Worm (Caenorhabditis elegans) whole organism, young adult: ENCODE measurements around the gene nhr-146.
A peak's percentile ranks its signal among the peaks of the same experiment; 100 is the strongest.

Source experiments
- D2030.7 ChIP-seq: fragments of 200-800 bp; sonication (Bioruptor generic); IDR thresholded peaks from 2 replicates; pipeline ENCODE4 v1.3.6; 2022; ENCODE audit warnings: missing genetic modification reagents, missing genetic modification characterization, missing compliant biosample characterization
- F33H1.4 ChIP-seq: fragments of 200-800 bp; sonication (Bioruptor generic); IDR thresholded peaks from 2 replicates; pipeline ENCODE4 v1.3.6; 2022; ENCODE audit warnings: missing genetic modification reagents, missing genetic modification characterization, missing compliant biosample characterization
- F37B4.10 ChIP-seq: fragments of 200-800 bp; sonication (Bioruptor generic); IDR thresholded peaks from 2 replicates; pipeline ENCODE4 v1.3.6; 2022; ENCODE audit warnings: missing genetic modification characterization, missing compliant biosample characterization
- F39B2.1 ChIP-seq: fragments of 200-800 bp; sonication (Bioruptor generic); IDR thresholded peaks from 2 replicates; pipeline ENCODE4 v1.3.6; 2022; ENCODE audit warnings: missing genetic modification reagents, missing genetic modification characterization, missing compliant biosample characterization
- F57C9.4 ChIP-seq: sonication (generic microtip); optimal IDR thresholded peaks from 2 replicates; lab custom pipeline; 2017; ENCODE audit warnings: mild to moderate bottlenecking, missing genetic modification characterization, missing compliant biosample characterization
- K11D2.4 ChIP-seq: fragments of 200-800 bp; sonication (Bioruptor generic); IDR thresholded peaks from 2 replicates; pipeline ENCODE4 v1.3.6; 2022; ENCODE audit warnings: missing genetic modification reagents, missing genetic modification characterization, missing compliant biosample characterization
- K12H6.12 ChIP-seq: fragments of 200-800 bp; sonication (Bioruptor generic); optimal IDR thresholded peaks from 2 replicates; lab custom pipeline; 2018; ENCODE audit warnings: mild to moderate bottlenecking, missing genetic modification characterization, missing compliant biosample characterization
- T07F8.4 ChIP-seq: sonication (generic microtip); optimal IDR thresholded peaks from 2 replicates; lab custom pipeline; 2016; ENCODE audit warnings: mild to moderate bottlenecking, missing genetic modification characterization, moderate library complexity, missing compliant biosample characterization
- T26A5.8 ChIP-seq: sonication (generic microtip); optimal IDR thresholded peaks from 2 replicates; lab custom pipeline; 2016; ENCODE audit warnings: missing genetic modification characterization, missing compliant biosample characterization
- Y67H2A.10 ChIP-seq: fragments of 200-800 bp; sonication (Bioruptor generic); conservative IDR thresholded peaks from 2 replicates; pipeline ENCODE4 v1.3.6; 2022; ENCODE audit warnings: missing genetic modification reagents, missing genetic modification characterization, missing compliant biosample characterization
- Y79H2A.3 ChIP-seq: fragments of 200-800 bp; sonication (Bioruptor generic); conservative IDR thresholded peaks from 2 replicates; pipeline ENCODE4 v1.3.6; 2022; ENCODE audit warnings: missing genetic modification reagents, missing genetic modification characterization, missing compliant biosample characterization
- bed-1 ChIP-seq: fragments of 200-800 bp; sonication (Bioruptor generic); IDR thresholded peaks from 2 replicates; pipeline ENCODE4 v1.3.6; 2022; ENCODE audit warnings: missing genetic modification reagents, missing genetic modification characterization, missing compliant biosample characterization
- ceh-91 ChIP-seq: fragments of 200-800 bp; sonication (Bioruptor generic); IDR thresholded peaks from 2 replicates; pipeline ENCODE4 v1.3.6; 2022; ENCODE audit warnings: missing genetic modification reagents, missing genetic modification characterization, missing compliant biosample characterization
- ekl-4 ChIP-seq: fragments of 200-800 bp; sonication (Bioruptor generic); IDR thresholded peaks from 2 replicates; pipeline ENCODE4 v1.3.6; 2022; ENCODE audit warnings: missing genetic modification reagents, missing genetic modification characterization, missing compliant biosample characterization
- ets-4 ChIP-seq: fragments of 200-800 bp; sonication (Bioruptor generic); optimal IDR thresholded peaks from 2 replicates; lab custom pipeline; 2018; ENCODE audit warnings: mild to moderate bottlenecking, missing genetic modification characterization, missing compliant biosample characterization
- him-1 ChIP-seq: sonication (generic microtip); optimal IDR thresholded peaks from 2 replicates; lab custom pipeline; 2016; ENCODE audit warnings: missing genotype, missing genetic modification reagents, missing genetic modification characterization, missing compliant biosample characterization
- hlh-26 ChIP-seq: fragments of 200-800 bp; sonication (Bioruptor generic); conservative IDR thresholded peaks from 2 replicates; pipeline ENCODE4 v1.3.6; 2022; ENCODE audit warnings: missing genetic modification reagents, missing genetic modification characterization, missing compliant biosample characterization
- hsf-1 ChIP-seq: fragments of 200-800 bp; sonication (Bioruptor generic); IDR thresholded peaks from 2 replicates; pipeline ENCODE4 v1.3.6; 2022; ENCODE audit warnings: missing genetic modification reagents, missing genetic modification characterization, missing compliant biosample characterization
- let-607 ChIP-seq, 2 experiments: fragments of 200-800 bp in 1 of 2; sonication (Bioruptor generic) in 1 of 2; sonication (generic microtip) in 1 of 2; optimal IDR thresholded peaks; 2 replicates each; lab custom pipeline; 2016 to 2018; ENCODE audit warnings: mild to moderate bottlenecking in 2 of 2, missing compliant biosample characterization in 2 of 2, missing genetic modification characterization in 2 of 2, moderate library complexity in 2 of 2, missing genotype in 1 of 2
- lin-26 ChIP-seq: fragments of 200-800 bp; sonication (Bioruptor generic); IDR thresholded peaks from 2 replicates; pipeline ENCODE4 v1.3.6; 2022; ENCODE audit warnings: missing genetic modification reagents, missing genetic modification characterization, missing compliant biosample characterization
- lin-35 ChIP-seq, 3 experiments: fragments of 150-350 bp in 2 of 3; sonication (generic microtip) in 1 of 3; optimal IDR thresholded peaks; 2 replicates each; lab custom pipeline; 2014 to 2018; ENCODE audit warnings: missing biosample characterization in 3 of 3, missing genetic modification characterization in 3 of 3, missing genetic modification reagents in 3 of 3
- lsl-1 ChIP-seq: fragments of 200-800 bp; sonication (Bioruptor generic); optimal IDR thresholded peaks from 2 replicates; lab custom pipeline; 2018; ENCODE audit warnings: mild to moderate bottlenecking, missing genetic modification characterization, moderate library complexity, missing compliant biosample characterization
- mcd-1 ChIP-seq: fragments of 200-800 bp; sonication (Bioruptor generic); IDR thresholded peaks from 2 replicates; pipeline ENCODE4 v1.3.6; 2022; ENCODE audit warnings: missing genetic modification reagents, missing genetic modification characterization, missing compliant biosample characterization
- nfyb-1 ChIP-seq: fragments of 200-800 bp; sonication (Bioruptor generic); IDR thresholded peaks from 2 replicates; pipeline ENCODE4 v1.3.6; 2022; ENCODE audit warnings: missing genetic modification reagents, missing genetic modification characterization, missing compliant biosample characterization
- nhr-27 ChIP-seq: fragments of 200-800 bp; sonication (Bioruptor generic); optimal IDR thresholded peaks from 2 replicates; lab custom pipeline; 2018; ENCODE audit warnings: mild to moderate bottlenecking, missing genetic modification characterization, moderate library complexity, missing compliant biosample characterization
- pbrm-1 ChIP-seq: fragments of 200-800 bp; sonication (Bioruptor generic); IDR thresholded peaks from 2 replicates; pipeline ENCODE4 v1.3.6; 2022; ENCODE audit warnings: missing genetic modification reagents, missing genetic modification characterization, missing compliant biosample characterization
- rpc-1 ChIP-seq, 2 experiments: fragments of 150-350 bp in 1 of 2; sonication (generic microtip) in 1 of 2; optimal IDR thresholded peaks; 2 replicates each; lab custom pipeline; 2014 to 2018; ENCODE audit warnings: missing biosample characterization in 1 of 2, missing genetic modification characterization in 1 of 2, missing genetic modification reagents in 1 of 2, missing genotype in 1 of 2
- snpc-1.1 ChIP-seq: sonication (generic microtip); optimal IDR thresholded peaks from 2 replicates; lab custom pipeline; 2017; ENCODE audit warnings: missing genetic modification characterization, mild to moderate bottlenecking, missing compliant biosample characterization, antibody characterized with exemption, moderate library complexity, missing genotype, missing genetic modification reagents; ENCODE audit not compliant: insufficient read depth
- snpc-4 ChIP-seq, 5 experiments: fragments of 150-350 bp in 1 of 5; sonication (generic microtip) in 4 of 5; optimal IDR thresholded peaks; 2 replicates each; lab custom pipeline; 2014 to 2018; ENCODE audit warnings: missing genetic modification characterization in 5 of 5, missing biosample characterization in 3 of 5, antibody characterized with exemption in 2 of 5, mild to moderate bottlenecking in 2 of 5, missing compliant biosample characterization in 2 of 5, missing genotype in 2 of 5, moderate library complexity in 2 of 5, missing genetic modification reagents in 1 of 5
- somi-1 ChIP-seq: fragments of 200-800 bp; sonication (Bioruptor generic); optimal IDR thresholded peaks from 2 replicates; lab custom pipeline; 2018; ENCODE audit warnings: mild to moderate bottlenecking, missing genetic modification characterization, missing compliant biosample characterization
- tbp1 ChIP-seq: fragments of 200-800 bp; sonication (Bioruptor generic); optimal IDR thresholded peaks from 2 replicates; lab custom pipeline; 2018; ENCODE audit warnings: mild to moderate bottlenecking, missing genetic modification characterization, missing compliant biosample characterization
- tbx-9 ChIP-seq: sonication (generic microtip); optimal IDR thresholded peaks from 2 replicates; lab custom pipeline; 2016; ENCODE audit warnings: borderline replicate concordance, missing genetic modification characterization, inconsistent platforms, missing compliant biosample characterization
- zfh-2 ChIP-seq: fragments of 200-800 bp; sonication (Bioruptor generic); conservative IDR thresholded peaks from 2 replicates; pipeline ENCODE4 v1.3.6; 2022; ENCODE audit warnings: missing genetic modification reagents, missing genetic modification characterization, missing compliant biosample characterization
- ztf-22 ChIP-seq: fragments of 200-800 bp; sonication (Bioruptor generic); optimal IDR thresholded peaks from 2 replicates; lab custom pipeline; 2018; ENCODE audit warnings: mild to moderate bottlenecking, missing genetic modification characterization, moderate library complexity, missing compliant biosample characterization
- ztf-25 ChIP-seq: fragments of 200-800 bp; sonication (Bioruptor generic); IDR thresholded peaks from 2 replicates; pipeline ENCODE4 v1.3.6; 2022; ENCODE audit warnings: missing genetic modification reagents, missing genetic modification characterization, missing compliant biosample characterization
- ztf-26 ChIP-seq: sonication (generic microtip); optimal IDR thresholded peaks from 2 replicates; lab custom pipeline; 2017; ENCODE audit warnings: missing genetic modification characterization, missing compliant biosample characterization
- ztf-6 ChIP-seq: fragments of 200-800 bp; sonication (Bioruptor generic); IDR thresholded peaks from 2 replicates; pipeline ENCODE4 v1.3.6; 2022; ENCODE audit warnings: missing genetic modification reagents, missing genetic modification characterization, missing compliant biosample characterization

Gene nhr-146

DNA sequence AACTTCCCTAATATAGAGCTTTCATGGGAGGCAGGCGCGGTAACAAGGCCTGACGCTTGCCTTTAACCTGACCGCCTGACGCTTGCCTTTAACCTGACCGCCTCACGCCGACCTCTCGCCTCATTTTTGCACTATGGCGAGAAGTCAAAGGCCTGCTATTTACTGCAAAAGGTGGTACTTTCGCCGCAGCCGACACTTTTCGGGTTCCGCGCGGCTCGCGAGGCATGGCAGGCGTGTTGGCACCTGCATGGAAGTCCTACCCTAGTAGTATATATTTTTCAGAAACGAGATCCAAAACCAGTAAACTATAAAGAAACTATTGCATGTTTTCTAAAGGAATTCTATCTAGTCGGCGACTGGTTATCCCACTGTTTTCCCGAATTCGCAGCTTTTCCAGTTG lies 2.1 kb downstream of the nhr-146 start:
- peak; percentile 44 for TF ChIP-seq snpc-1.1
- TF ChIP-seq hlh-26, result no peak
- peak; percentile 58 for TF ChIP-seq zfh-2 (GFP tag; lab: Robert Waterston, UW)
- no peak for TF ChIP-seq tbx-9 (tag; lab: Kevin White, UChicago)
- TF ChIP-seq snpc-4 (GFP tag; optimal IDR thresholded peaks at IDR 0.05; lab: Kevin White, UChicago), result peak; percentile 39
- TF ChIP-seq snpc-4 (tag; optimal IDR thresholded peaks at IDR 0.05; lab: Kevin White, UChicago), result peak in 2 of 4 experiments; percentile 47 to 71
- no peak for TF ChIP-seq ekl-4
- TF ChIP-seq, all 124 proteins: peak for 3

ce11 chrIV:1631651-1632050 lies 5.0 kb downstream of the nhr-146 start, which contains the start of gene cpg-24:
cpg-24 (plus strand) TSS chrIV:1631951.
- no peak for TF ChIP-seq F33H1.4
- TF ChIP-seq nhr-27 (tag; lab: Kevin White, UChicago), result no peak
- TF ChIP-seq T07F8.4 (tag; lab: Kevin White, UChicago), result no peak

DNA sequence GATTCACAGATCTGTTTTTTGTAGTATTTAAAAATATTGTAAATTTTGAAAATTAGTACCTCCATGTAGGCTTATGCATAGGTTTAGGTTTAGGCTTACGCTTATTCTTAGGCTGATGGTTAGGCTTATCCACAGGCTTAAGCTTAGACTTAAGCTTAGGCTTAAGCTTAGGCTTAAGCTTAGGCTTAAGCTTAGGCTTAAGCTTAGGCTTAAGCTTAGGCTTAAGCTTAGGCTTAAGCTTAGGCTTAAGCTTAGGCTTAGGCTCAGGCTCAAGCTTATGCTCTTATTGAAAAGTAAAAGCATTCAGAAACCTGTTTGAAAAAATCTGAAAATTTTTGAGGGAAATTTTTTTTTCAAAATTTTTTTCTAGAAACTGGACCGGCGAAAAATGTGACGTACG lies 6.0 kb downstream of the nhr-146 start:
- no peak for TF ChIP-seq mcd-1 (GFP tag; lab: Robert Waterston, UW)
- no peak for TF ChIP-seq K12H6.12
- no peak for TF ChIP-seq Y79H2A.3 (GFP tag; lab: Robert Waterston, UW)
- no peak for TF ChIP-seq F37B4.10
- no peak for TF ChIP-seq F39B2.1 (GFP tag; lab: Robert Waterston, UW)
- TF ChIP-seq bed-1 (GFP tag; lab: Robert Waterston, UW), result no peak

ce11 chrIV:1633445-1633844 lies 6.8 kb downstream of the nhr-146 start, which contains the start of gene Y41D4B.6:
Y41D4B.6 (plus strand) TSS chrIV:1633745.
- TF ChIP-seq ztf-26 (no peak), hsf-1 (GFP tag; lab: Robert Waterston, UW) (no peak), ets-4 (GFP tag; lab: Kevin White, UChicago) (no peak), lsl-1 (no peak), tbp1 (GFP tag; lab: Kevin White, UChicago) (no peak), ztf-25 (GFP tag; lab: Robert Waterston, UW) (no peak), ceh-91 (GFP tag; lab: Robert Waterston, UW) (no peak), somi-1 (GFP tag; lab: Kevin White, UChicago) (no peak), mcd-1 (GFP tag; lab: Robert Waterston, UW) (no peak), T26A5.8 (no peak), F39B2.1 (GFP tag; lab: Robert Waterston, UW) (no peak), ztf-6 (GFP tag; lab: Robert Waterston, UW) (no peak), let-607 (tag; optimal IDR thresholded peaks at IDR 0.05; lab: Kevin White, UChicago) (no peak), D2030.7 (GFP tag; lab: Robert Waterston, UW) (no peak), F57C9.4 (tag; lab: Kevin White, UChicago) (no peak)

DNA sequence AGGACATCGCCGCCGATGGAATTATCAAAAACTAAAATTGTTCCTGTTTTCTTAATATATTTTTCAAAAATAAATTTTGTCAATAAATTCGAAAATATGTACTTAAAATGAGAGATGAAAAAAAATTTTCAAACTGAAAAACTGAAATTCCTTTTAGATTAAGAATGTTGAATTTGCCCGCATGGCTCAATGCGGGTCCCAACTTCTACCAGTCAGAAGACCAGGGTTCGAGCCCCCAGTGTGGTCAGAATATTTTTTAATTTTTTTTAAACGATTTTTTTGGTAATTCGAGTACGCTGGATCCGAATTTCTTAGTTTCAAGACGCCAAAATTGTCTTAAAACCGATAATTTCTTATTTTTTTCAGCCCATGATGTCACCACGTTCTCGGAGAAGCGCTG lies 10.7 kb downstream of the nhr-146 start:
- TF ChIP-seq nfyb-1 (peak; percentile 61; the same call in 1 of the 2 replicates), Y67H2A.10 (GFP tag; lab: Robert Waterston, UW) (0 out of 2 replicates have a peak, but pooled peaks have one; percentile 35), tbp1 (GFP tag; lab: Kevin White, UChicago) (peak; percentile 61), lin-35 (GFP tag; optimal IDR thresholded peaks at IDR 0.05; lab: Kevin White, UChicago) (no peak), ztf-22 (GFP tag; lab: Kevin White, UChicago) (no peak), lin-26 (GFP tag; lab: Robert Waterston, UW) (0 out of 2 replicates have a peak, but pooled peaks have one; percentile 22), him-1 (peak; percentile 27), pbrm-1 (GFP tag; lab: Robert Waterston, UW) (peak; percentile 40; the same call in 1 of the 2 replicates), K11D2.4 (GFP tag; lab: Robert Waterston, UW) (peak; percentile 41; the same call in 1 of the 2 replicates), rpc-1 (optimal IDR thresholded peaks at IDR 0.05; lab: Kevin White, UChicago) (no peak), rpc-1 (tag; optimal IDR thresholded peaks at IDR 0.05; lab: Kevin White, UChicago) (peak; percentile 59)
